Fruit fly (Drosophila melanogaster) whole organism, adult: ENCODE data around the gene CG34247.

Source experiments
- CG11617 ChIP-seq: fragments of 200-800 bp; sonication (Bioruptor generic); optimal IDR thresholded peaks from 2 replicates; lab custom pipeline; 2017; ENCODE audit warnings: mild to moderate bottlenecking, missing biosample characterization, missing genetic modification reagents, missing genetic modification characterization
- CG12768 ChIP-seq: fragments of 200-800 bp; sonication (Bioruptor generic); optimal IDR thresholded peaks from 2 replicates; lab custom pipeline; 2017; ENCODE audit warnings: missing biosample characterization, missing genetic modification characterization, mild to moderate bottlenecking, moderate library complexity, missing genetic modification reagents
- CG14711 ChIP-seq: fragments of 200-800 bp; sonication (Bioruptor generic); optimal IDR thresholded peaks from 2 replicates; lab custom pipeline; 2018; ENCODE audit warnings: missing biosample characterization, mild to moderate bottlenecking, missing genetic modification characterization, moderate library complexity
- CG1620 ChIP-seq: fragments of 200-800 bp; sonication (Bioruptor generic); optimal IDR thresholded peaks from 2 replicates; lab custom pipeline; 2016; ENCODE audit warnings: missing biosample characterization, missing genetic modification characterization
- CG33017 ChIP-seq: fragments of 200-800 bp; sonication (Bioruptor generic); optimal IDR thresholded peaks from 2 replicates; lab custom pipeline; 2018; ENCODE audit warnings: missing biosample characterization, mild to moderate bottlenecking, missing genetic modification characterization, moderate library complexity
- CG5204 ChIP-seq: fragments of 200-800 bp; sonication (Bioruptor generic); optimal IDR thresholded peaks from 2 replicates; lab custom pipeline; 2016; ENCODE audit warnings: missing biosample characterization, missing genetic modification characterization
- CG7045 ChIP-seq: fragments of 200-800 bp; sonication (Bioruptor generic); optimal IDR thresholded peaks from 2 replicates; lab custom pipeline; 2017; ENCODE audit warnings: missing biosample characterization, mild to moderate bottlenecking, missing genetic modification characterization
- CG7101 ChIP-seq: fragments of 200-800 bp; sonication (Bioruptor generic); optimal IDR thresholded peaks from 2 replicates; lab custom pipeline; 2018; ENCODE audit warnings: missing biosample characterization, mild to moderate bottlenecking, missing genetic modification characterization, moderate library complexity
- Clk ChIP-seq: fragments of 200-800 bp; sonication (Bioruptor generic); optimal IDR thresholded peaks from 2 replicates; lab custom pipeline; 2017; ENCODE audit warnings: missing biosample characterization, missing genetic modification characterization
- Crg-1 ChIP-seq: fragments of 200-800 bp; sonication (Bioruptor generic); optimal IDR thresholded peaks from 2 replicates; lab custom pipeline; 2016; ENCODE audit warnings: missing biosample characterization, missing genetic modification characterization
- Hr96 ChIP-seq: fragments of 200-800 bp; sonication (Bioruptor generic); optimal IDR thresholded peaks from 2 replicates; lab custom pipeline; 2016; ENCODE audit warnings: missing biosample characterization, missing genetic modification characterization
- Mnt ChIP-seq: fragments of 200-800 bp; sonication (Bioruptor generic); optimal IDR thresholded peaks from 2 replicates; lab custom pipeline; 2016; ENCODE audit warnings: missing biosample characterization, mild to moderate bottlenecking, missing genetic modification characterization
- bab1 ChIP-seq: fragments of 200-800 bp; sonication (Bioruptor generic); optimal IDR thresholded peaks from 3 replicates; lab custom pipeline; 2019; ENCODE audit warnings: missing biosample characterization, mild to moderate bottlenecking, missing genetic modification characterization, moderate library complexity
- cic ChIP-seq: fragments of 200-800 bp; sonication (Bioruptor generic); optimal IDR thresholded peaks from 2 replicates; lab custom pipeline; 2017; ENCODE audit warnings: missing biosample characterization, mild to moderate bottlenecking, missing genetic modification characterization, moderate library complexity
- cnc ChIP-seq, 2 experiments: fragments of >200 bp; optimal IDR thresholded peaks; 2 replicates each; lab custom pipeline; 2017
- kay ChIP-seq: fragments of 200-800 bp; sonication (Bioruptor generic); peaks from one replicate; lab custom pipeline; 2016; ENCODE audit warnings: missing biosample characterization, missing genetic modification characterization, borderline replicate concordance
- ovo ChIP-seq: fragments of 200-800 bp; sonication (Bioruptor generic); optimal IDR thresholded peaks from 2 replicates; lab custom pipeline; 2016; ENCODE audit warnings: missing biosample characterization, missing genetic modification characterization
- pad ChIP-seq: fragments of 200-800 bp; sonication (Bioruptor generic); optimal IDR thresholded peaks from 3 replicates; lab custom pipeline; 2017; ENCODE audit warnings: missing biosample characterization, missing genetic modification characterization, mild to moderate bottlenecking, moderate library complexity, missing genetic modification reagents
- tj ChIP-seq: fragments of 200-800 bp; sonication (Bioruptor generic); optimal IDR thresholded peaks from 3 replicates; lab custom pipeline; 2017; ENCODE audit warnings: missing biosample characterization, mild to moderate bottlenecking, missing genetic modification characterization, moderate library complexity
- toe ChIP-seq: fragments of 200-800 bp; sonication (Bioruptor generic); optimal IDR thresholded peaks from 2 replicates; lab custom pipeline; 2016; ENCODE audit warnings: missing biosample characterization, missing genetic modification characterization

Gene CG34247

DNA sequence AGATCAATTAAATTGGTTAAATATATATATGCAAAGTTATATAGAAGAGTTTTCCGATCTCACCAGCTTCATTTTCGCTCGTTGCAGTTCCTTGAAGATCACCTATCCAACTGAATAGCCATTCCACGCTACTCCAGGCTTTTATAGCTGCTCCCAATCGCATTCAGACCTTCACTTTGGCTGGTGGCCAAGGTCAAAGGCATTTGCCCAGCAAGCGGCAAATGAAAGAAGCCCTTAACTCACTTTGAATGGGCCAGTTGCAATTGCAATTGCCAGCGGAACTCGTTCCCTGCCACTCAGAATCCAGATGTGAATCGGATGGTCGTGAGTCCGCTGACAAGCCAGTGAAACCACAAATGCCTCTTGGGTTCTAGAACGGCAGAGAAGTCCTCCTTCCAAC, at the start of gene CG34247:
Gene CG34247, minus strand, starts transcription at position 101 of the 400 bp plus-strand sequence.
- TF ChIP-seq ovo (GFP tag; lab: Kevin White, UChicago) (no peak), Mnt (GFP tag; lab: Kevin White, UChicago) (no peak), bab1 (no peak), CG33017 (tag; lab: Kevin White, UChicago) (no peak), Crg-1 (GFP tag; lab: Kevin White, UChicago) (no peak), cic (GFP tag; lab: Kevin White, UChicago) (no peak), CG12768 (no peak), toe (GFP tag; lab: Kevin White, UChicago) (no peak), CG11617 (GFP tag; lab: Kevin White, UChicago) (no peak), tj (GFP tag; lab: Kevin White, UChicago) (no peak), CG7045 (no peak), CG14711 (no peak), Hr96 (no peak), CG5204 (no peak), Clk (GFP tag; lab: Kevin White, UChicago) (no peak), pad (GFP tag; lab: Kevin White, UChicago) (no peak), kay (GFP tag; lab: Kevin White, UChicago) (no peak)

DNA sequence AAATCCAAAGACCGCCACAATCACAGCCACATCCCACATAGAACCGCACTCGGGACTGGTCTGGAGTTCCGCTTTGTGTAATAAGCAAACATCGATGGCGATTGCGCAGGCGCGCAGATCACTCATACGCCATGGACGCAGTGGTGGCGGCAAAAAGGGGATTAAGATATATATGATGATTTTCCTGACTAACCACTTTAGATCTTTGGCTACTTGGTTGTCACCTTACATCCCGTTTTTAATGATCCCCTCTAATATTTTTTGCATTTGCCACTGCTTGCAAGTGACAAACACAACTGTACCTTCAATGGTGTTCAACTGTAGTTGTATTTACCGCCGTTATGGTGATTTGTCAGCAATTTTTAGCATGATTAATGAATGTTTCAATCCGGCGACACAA, 48.6 kb upstream of the CG34247 start:
- TF ChIP-seq cnc (optimal IDR thresholded peaks at IDR 0.05; lab: Kevin White, UChicago): no peak
- TF ChIP-seq CG5204: peak; percentile 32

DNA sequence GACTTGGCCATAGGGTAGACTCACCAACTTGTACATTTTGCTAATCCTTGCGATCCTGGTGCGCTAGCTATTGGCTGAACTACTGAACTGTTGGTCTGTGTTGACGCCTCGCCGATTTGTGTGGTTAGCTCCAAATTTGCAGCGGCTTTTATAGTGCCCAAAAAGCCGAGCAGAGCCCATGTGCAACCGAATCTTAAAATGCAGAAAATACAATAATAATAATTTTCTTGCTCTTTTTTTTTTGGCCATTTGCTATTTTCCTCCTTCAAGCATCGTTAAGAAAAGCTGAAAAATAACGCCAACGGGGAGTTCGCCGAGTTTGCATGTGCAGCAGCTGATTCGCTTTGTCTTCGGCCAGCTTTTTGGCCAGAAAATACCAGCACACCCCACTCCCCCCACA, 47.0 kb upstream of the CG34247 start, which contains the start of gene CG13042:
Gene CG13042, minus strand, starts transcription at position 101 of the 400 bp plus-strand sequence.
- TF ChIP-seq kay (GFP tag; lab: Kevin White, UChicago): no peak
- no peak for TF ChIP-seq CG7101
- no peak for TF ChIP-seq Clk (GFP tag; lab: Kevin White, UChicago)
- no peak for TF ChIP-seq CG33017 (tag; lab: Kevin White, UChicago)
- TF ChIP-seq bab1: no peak
- TF ChIP-seq CG7045: no peak
- TF ChIP-seq tj (GFP tag; lab: Kevin White, UChicago): no peak
- TF ChIP-seq Crg-1 (GFP tag; lab: Kevin White, UChicago): no peak
- no peak for TF ChIP-seq CG1620 (GFP tag; lab: Kevin White, UChicago)
- no peak for TF ChIP-seq CG14711
- TF ChIP-seq ovo (GFP tag; lab: Kevin White, UChicago): no peak
- no peak for TF ChIP-seq CG11617 (GFP tag; lab: Kevin White, UChicago)
- TF ChIP-seq cnc (optimal IDR thresholded peaks at IDR 0.05; lab: Kevin White, UChicago): no peak
- no peak for TF ChIP-seq cic (GFP tag; lab: Kevin White, UChicago)
- no peak for TF ChIP-seq pad (GFP tag; lab: Kevin White, UChicago)
- TF ChIP-seq toe (GFP tag; lab: Kevin White, UChicago): no peak
- TF ChIP-seq CG5204: no peak
- TF ChIP-seq Mnt (GFP tag; lab: Kevin White, UChicago): no peak
- TF ChIP-seq CG12768: no peak

DNA sequence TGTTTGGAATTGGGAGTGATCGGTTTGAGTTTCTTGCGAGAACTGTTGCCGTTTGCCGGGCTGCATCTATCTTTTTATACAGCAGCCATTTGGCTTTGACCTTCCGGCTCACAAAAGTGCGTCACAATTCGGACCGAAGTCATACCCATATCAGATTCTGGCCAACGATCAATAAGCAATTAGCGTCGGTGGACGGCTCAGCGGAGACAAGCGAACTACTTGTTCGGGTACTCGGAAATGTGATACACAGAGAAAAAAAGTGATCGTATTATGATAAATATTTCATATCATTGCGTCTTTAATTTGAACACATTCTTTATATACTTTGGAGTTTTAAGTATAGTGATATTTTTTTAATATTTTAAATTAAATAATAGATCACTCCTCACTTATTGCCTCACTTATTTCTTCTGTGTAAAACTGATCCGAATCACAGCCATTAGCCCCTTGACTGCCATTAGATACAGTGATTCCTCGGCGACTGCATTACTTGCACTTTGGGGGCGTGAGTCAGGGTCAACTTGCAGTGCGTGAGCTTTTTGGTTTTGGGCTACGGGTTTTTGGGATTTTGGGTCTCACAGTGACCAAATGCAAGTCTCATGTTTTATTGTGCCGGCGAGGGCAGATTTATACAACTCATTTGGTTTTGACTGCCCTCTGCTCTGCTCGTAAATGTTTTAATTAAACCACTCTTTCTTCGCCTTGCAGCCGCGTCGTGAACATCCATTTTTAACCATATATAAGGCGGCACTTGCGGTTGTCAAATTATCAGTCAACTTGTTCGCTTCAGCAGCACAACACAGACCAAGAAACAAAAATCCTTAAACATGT, 44.6 kb upstream of the CG34247 start, which contains the start of the genes CG13043 and CG13063:
Gene CG13043, minus strand, starts transcription at position 51 of the 831 bp plus-strand sequence.
Gene CG13063, plus strand, starts transcription at position 781 of the 831 bp plus-strand sequence.
- TF ChIP-seq CG33017 (tag; lab: Kevin White, UChicago) (no peak), pad (GFP tag; lab: Kevin White, UChicago) (no peak), toe (GFP tag; lab: Kevin White, UChicago) (no peak), CG1620 (GFP tag; lab: Kevin White, UChicago) (no peak), Mnt (GFP tag; lab: Kevin White, UChicago) (no peak), Clk (GFP tag; lab: Kevin White, UChicago) (no peak), CG11617 (GFP tag; lab: Kevin White, UChicago) (no peak), CG7101 (no peak), Hr96 (no peak), CG12768 (no peak), Crg-1 (GFP tag; lab: Kevin White, UChicago) (no peak), CG14711 (no peak), kay (GFP tag; lab: Kevin White, UChicago) (no peak), CG7045 (no peak), tj (GFP tag; lab: Kevin White, UChicago) (no peak)

DNA sequence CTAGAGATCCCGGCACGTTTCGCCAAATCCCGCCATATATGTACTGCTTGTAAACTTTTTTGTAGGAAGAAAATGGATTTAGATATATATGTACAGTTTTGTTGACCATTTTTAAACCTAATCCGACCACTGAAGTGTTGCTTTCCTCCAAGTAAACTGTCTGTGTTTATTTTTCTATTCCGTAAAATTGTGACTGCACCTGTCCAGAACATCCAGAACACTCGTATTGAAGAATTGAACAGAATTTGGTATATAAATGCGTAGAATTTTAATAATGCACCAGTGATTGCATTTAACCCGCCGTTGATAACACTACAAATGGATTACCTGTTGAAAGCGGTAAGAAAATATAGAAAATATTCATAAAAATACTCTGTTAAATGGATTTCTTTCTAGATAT, 42.6 kb upstream of the CG34247 start, which contains the start of gene CG43249:
Gene CG43249, plus strand, starts transcription at position 301 of the 400 bp plus-strand sequence.
- no peak for TF ChIP-seq CG7101
- TF ChIP-seq Mnt (GFP tag; lab: Kevin White, UChicago): no peak
- TF ChIP-seq kay (GFP tag; lab: Kevin White, UChicago): no peak
- no peak for TF ChIP-seq CG1620 (GFP tag; lab: Kevin White, UChicago)
- no peak for TF ChIP-seq toe (GFP tag; lab: Kevin White, UChicago)
- TF ChIP-seq Crg-1 (GFP tag; lab: Kevin White, UChicago): no peak
- TF ChIP-seq pad (GFP tag; lab: Kevin White, UChicago): no peak
- no peak for TF ChIP-seq ovo (GFP tag; lab: Kevin White, UChicago)
- no peak for TF ChIP-seq Hr96
- no peak for TF ChIP-seq Clk (GFP tag; lab: Kevin White, UChicago)

DNA sequence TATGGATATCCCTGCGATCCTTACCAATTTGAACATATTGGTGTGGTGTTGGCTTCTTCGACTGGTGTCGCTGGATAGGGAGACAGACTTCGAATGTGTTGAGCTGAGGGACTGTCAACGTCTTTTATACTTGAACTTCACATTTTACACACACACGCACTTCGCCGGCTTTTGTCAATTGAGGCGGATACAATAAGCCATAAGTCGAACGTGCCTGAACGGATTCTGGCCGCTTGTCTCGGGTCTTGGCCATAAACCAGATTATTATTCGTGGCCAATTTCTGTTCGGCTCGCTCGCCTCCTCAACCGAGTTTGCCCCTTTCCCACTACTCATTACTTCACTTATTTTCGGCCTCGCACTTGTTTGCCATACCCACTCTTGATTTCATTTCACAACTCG, 41.7 kb upstream of the CG34247 start, which contains the start of gene CG13044:
Gene CG13044, minus strand, starts transcription at position 101 of the 400 bp plus-strand sequence.
- TF ChIP-seq CG7101: no peak
- no peak for TF ChIP-seq Crg-1 (GFP tag; lab: Kevin White, UChicago)
- TF ChIP-seq bab1: no peak
- TF ChIP-seq CG1620 (GFP tag; lab: Kevin White, UChicago): no peak
- TF ChIP-seq CG33017 (tag; lab: Kevin White, UChicago): no peak
- TF ChIP-seq kay (GFP tag; lab: Kevin White, UChicago): no peak
- TF ChIP-seq CG7045: no peak
- no peak for TF ChIP-seq CG5204
- TF ChIP-seq CG12768: no peak
- TF ChIP-seq Hr96: no peak
- TF ChIP-seq cic (GFP tag; lab: Kevin White, UChicago): no peak
- TF ChIP-seq Clk (GFP tag; lab: Kevin White, UChicago): no peak
- no peak for TF ChIP-seq cnc (optimal IDR thresholded peaks at IDR 0.05; lab: Kevin White, UChicago)
- no peak for TF ChIP-seq CG11617 (GFP tag; lab: Kevin White, UChicago)
- TF ChIP-seq CG14711: no peak
- no peak for TF ChIP-seq ovo (GFP tag; lab: Kevin White, UChicago)
- no peak for TF ChIP-seq Mnt (GFP tag; lab: Kevin White, UChicago)
- TF ChIP-seq tj (GFP tag; lab: Kevin White, UChicago): no peak
- TF ChIP-seq pad (GFP tag; lab: Kevin White, UChicago): no peak
